Worm (Caenorhabditis elegans) whole organism, midembryonic: ENCODE measurements around the gene col-41.

Experiments used
- T22C8.4 ChIP-seq: fragments of 200-800 bp; sonication (Bioruptor generic); IDR thresholded peaks from 2 replicates; pipeline ENCODE4 v1.3.6; 2022; ENCODE audit warnings: missing genetic modification characterization, missing compliant biosample characterization
- cog-1 ChIP-seq: sonication (generic microtip); optimal IDR thresholded peaks from 2 replicates; lab custom pipeline; 2016; ENCODE audit warnings: missing genetic modification characterization, missing compliant biosample characterization
- flt-1 ChIP-seq: fragments of 200-800 bp; sonication (Bioruptor generic); IDR thresholded peaks from 2 replicates; pipeline ENCODE4 v1.3.6; 2022; ENCODE audit warnings: missing genetic modification characterization, missing compliant biosample characterization
- klf-2 ChIP-seq: fragments of 200-800 bp; sonication (Bioruptor generic); conservative IDR thresholded peaks from 2 replicates; pipeline ENCODE4 v1.3.6; 2022; ENCODE audit warnings: missing genetic modification reagents, missing genetic modification characterization, missing compliant biosample characterization
- ref-1 ChIP-seq: fragments of 200-800 bp; sonication (Bioruptor generic); conservative IDR thresholded peaks from 2 replicates; pipeline ENCODE4 v1.3.6; 2022; ENCODE audit warnings: missing genetic modification reagents, missing genetic modification characterization, missing compliant biosample characterization
- tab-1 ChIP-seq: fragments of 200-800 bp; sonication (Bioruptor generic); IDR thresholded peaks from 2 replicates; pipeline ENCODE4 v1.3.6; 2022; ENCODE audit warnings: missing genetic modification characterization, missing compliant biosample characterization
- ztf-23 ChIP-seq: fragments of 200-800 bp; sonication (Bioruptor generic); IDR thresholded peaks from 2 replicates; pipeline ENCODE4 v1.3.6; 2022; ENCODE audit warnings: missing genetic modification reagents, missing genetic modification characterization, missing compliant biosample characterization
- ztf-29 ChIP-seq: fragments of 200-800 bp; sonication (Bioruptor generic); IDR thresholded peaks from 2 replicates; pipeline ENCODE4 v1.3.6; 2022; ENCODE audit warnings: missing genetic modification reagents, missing genetic modification characterization, missing compliant biosample characterization

ce11 chrX:15221865-15222551, 45.7 kb upstream of the col-41 start:
- TF ChIP-seq ztf-23: no peak
- TF ChIP-seq flt-1: no peak
- TF ChIP-seq tab-1 (GFP tag; lab: Robert Waterston, UW): no peak
- TF ChIP-seq T22C8.4 (GFP tag; lab: Robert Waterston, UW): no peak
- no peak for TF ChIP-seq cog-1 (tag; lab: Kevin White, UChicago)
- TF ChIP-seq ref-1 (GFP tag; lab: Robert Waterston, UW): no peak
- no peak for TF ChIP-seq ztf-29 (GFP tag; lab: Robert Waterston, UW)
- TF ChIP-seq klf-2 (GFP tag; lab: Robert Waterston, UW): no peak
